Worm (Caenorhabditis elegans) whole organism, young adult: ENCODE results near the gene F02D8.9.
A peak's percentile ranks its signal among the peaks of the same experiment; 100 is the strongest.

ENCODE experiments used
- B0019.2 ChIP-seq: fragments of 200-800 bp; sonication (Bioruptor generic); conservative IDR thresholded peaks from 2 replicates; pipeline ENCODE4 v1.3.6; 2022; ENCODE audit warnings: missing genetic modification reagents, missing genetic modification characterization, missing compliant biosample characterization
- F10E7.11 ChIP-seq: sonication (generic microtip); optimal IDR thresholded peaks from 2 replicates; lab custom pipeline; 2017; ENCODE audit warnings: mild to moderate bottlenecking, missing genetic modification characterization, moderate library complexity, missing compliant biosample characterization
- F39B2.1 ChIP-seq: fragments of 200-800 bp; sonication (Bioruptor generic); IDR thresholded peaks from 2 replicates; pipeline ENCODE4 v1.3.6; 2022; ENCODE audit warnings: missing genetic modification reagents, missing genetic modification characterization, missing compliant biosample characterization
- F49E8.2 ChIP-seq: sonication (generic microtip); optimal IDR thresholded peaks from 3 replicates; lab custom pipeline; 2017; ENCODE audit warnings: missing genetic modification characterization, mild to moderate bottlenecking, missing compliant biosample characterization, antibody characterized with exemption, moderate library complexity; ENCODE audit not compliant: insufficient read depth
- F55B11.4 ChIP-seq: sonication (generic microtip); optimal IDR thresholded peaks from 2 replicates; lab custom pipeline; 2016; ENCODE audit warnings: missing compliant biosample characterization, missing genetic modification characterization, borderline replicate concordance; ENCODE audit not compliant: insufficient read depth
- F57C9.4 ChIP-seq: sonication (generic microtip); optimal IDR thresholded peaks from 2 replicates; lab custom pipeline; 2017; ENCODE audit warnings: mild to moderate bottlenecking, missing genetic modification characterization, missing compliant biosample characterization
- T07F8.4 ChIP-seq: sonication (generic microtip); optimal IDR thresholded peaks from 2 replicates; lab custom pipeline; 2016; ENCODE audit warnings: mild to moderate bottlenecking, missing genetic modification characterization, moderate library complexity, missing compliant biosample characterization
- ZK185.1 ChIP-seq: sonication (generic microtip); optimal IDR thresholded peaks from 2 replicates; lab custom pipeline; 2016; ENCODE audit warnings: mild to moderate bottlenecking, missing genetic modification characterization, missing compliant biosample characterization; ENCODE audit not compliant: poor library complexity, severe bottlenecking
- athp-1 ChIP-seq: sonication (generic microtip); optimal IDR thresholded peaks from 2 replicates; lab custom pipeline; 2017; ENCODE audit warnings: mild to moderate bottlenecking, missing genetic modification characterization, missing compliant biosample characterization
- attf-6 ChIP-seq: fragments of 200-800 bp; sonication (Bioruptor generic); IDR thresholded peaks from 2 replicates; pipeline ENCODE4 v1.3.6; 2022; ENCODE audit warnings: missing genetic modification reagents, missing genetic modification characterization, missing compliant biosample characterization
- bed-1 ChIP-seq: fragments of 200-800 bp; sonication (Bioruptor generic); IDR thresholded peaks from 2 replicates; pipeline ENCODE4 v1.3.6; 2022; ENCODE audit warnings: missing genetic modification reagents, missing genetic modification characterization, missing compliant biosample characterization
- ceh-40 ChIP-seq: fragments of 200-800 bp; sonication (Bioruptor generic); IDR thresholded peaks from 2 replicates; pipeline ENCODE4 v1.3.6; 2022; ENCODE audit warnings: missing genetic modification characterization, missing compliant biosample characterization
- ceh-58 ChIP-seq: fragments of 200-800 bp; sonication (Bioruptor generic); IDR thresholded peaks from 2 replicates; pipeline ENCODE4 v1.3.6; 2022; ENCODE audit warnings: missing genetic modification characterization, missing compliant biosample characterization
- ekl-4 ChIP-seq: fragments of 200-800 bp; sonication (Bioruptor generic); IDR thresholded peaks from 2 replicates; pipeline ENCODE4 v1.3.6; 2022; ENCODE audit warnings: missing genetic modification reagents, missing genetic modification characterization, missing compliant biosample characterization
- gei-17 ChIP-seq: fragments of 200-800 bp; sonication (Bioruptor generic); optimal IDR thresholded peaks from 2 replicates; lab custom pipeline; 2018; ENCODE audit warnings: mild to moderate bottlenecking, missing genetic modification characterization, missing compliant biosample characterization
- hrde-1 ChIP-seq: sonication (generic microtip); optimal IDR thresholded peaks from 2 replicates; lab custom pipeline; 2016; ENCODE audit warnings: missing genetic modification characterization, mild to moderate bottlenecking, missing compliant biosample characterization, moderate library complexity, missing genotype, missing genetic modification reagents, borderline replicate concordance
- hsf-1 ChIP-seq: fragments of 200-800 bp; sonication (Bioruptor generic); IDR thresholded peaks from 2 replicates; pipeline ENCODE4 v1.3.6; 2022; ENCODE audit warnings: missing genetic modification reagents, missing genetic modification characterization, missing compliant biosample characterization
- lin-40 ChIP-seq: sonication (generic microtip); optimal IDR thresholded peaks from 2 replicates; lab custom pipeline; 2016; ENCODE audit warnings: missing genetic modification characterization, mild to moderate bottlenecking, missing compliant biosample characterization, missing genotype, missing genetic modification reagents
- lin-54 ChIP-seq: fragments of 200-800 bp; sonication (Bioruptor generic); optimal IDR thresholded peaks from 2 replicates; lab custom pipeline; 2018; ENCODE audit warnings: mild to moderate bottlenecking, missing genetic modification characterization, missing compliant biosample characterization
- madf-10 ChIP-seq: sonication (generic microtip); optimal IDR thresholded peaks from 2 replicates; lab custom pipeline; 2016; ENCODE audit warnings: mild to moderate bottlenecking, missing genetic modification characterization, missing compliant biosample characterization
- madf-3 ChIP-seq: fragments of 200-800 bp; sonication (Bioruptor generic); IDR thresholded peaks from 2 replicates; pipeline ENCODE4 v1.3.6; 2022; ENCODE audit warnings: missing genetic modification reagents, missing genetic modification characterization, missing compliant biosample characterization
- madf-6 ChIP-seq: fragments of 200-800 bp; sonication (Bioruptor generic); IDR thresholded peaks from 2 replicates; pipeline ENCODE4 v1.3.6; 2022; ENCODE audit warnings: missing genetic modification reagents, missing genetic modification characterization, missing compliant biosample characterization
- mes-4 ChIP-seq: sonication (generic microtip); optimal IDR thresholded peaks from 2 replicates; lab custom pipeline; 2016; ENCODE audit warnings: missing genotype, missing genetic modification characterization, missing compliant biosample characterization
- nhr-179 ChIP-seq: sonication (generic microtip); optimal IDR thresholded peaks from 2 replicates; lab custom pipeline; 2016; ENCODE audit warnings: mild to moderate bottlenecking, missing genetic modification characterization, missing compliant biosample characterization
- nhr-27 ChIP-seq: fragments of 200-800 bp; sonication (Bioruptor generic); optimal IDR thresholded peaks from 2 replicates; lab custom pipeline; 2018; ENCODE audit warnings: mild to moderate bottlenecking, missing genetic modification characterization, moderate library complexity, missing compliant biosample characterization
- nhr-80 ChIP-seq: sonication (generic microtip); optimal IDR thresholded peaks from 2 replicates; lab custom pipeline; 2016; ENCODE audit warnings: missing genetic modification characterization, missing compliant biosample characterization
- pbrm-1 ChIP-seq: fragments of 200-800 bp; sonication (Bioruptor generic); IDR thresholded peaks from 2 replicates; pipeline ENCODE4 v1.3.6; 2022; ENCODE audit warnings: missing genetic modification reagents, missing genetic modification characterization, missing compliant biosample characterization
- rpc-1 ChIP-seq, 2 experiments: fragments of 150-350 bp in 1 of 2; sonication (generic microtip) in 1 of 2; optimal IDR thresholded peaks; 2 replicates each; lab custom pipeline; 2014 to 2018; ENCODE audit warnings: missing biosample characterization in 1 of 2, missing genetic modification characterization in 1 of 2, missing genetic modification reagents in 1 of 2, missing genotype in 1 of 2
- sea-2 ChIP-seq: fragments of 200-800 bp; sonication (Bioruptor generic); IDR thresholded peaks from 2 replicates; pipeline ENCODE4 v1.3.6; 2022; ENCODE audit warnings: missing genetic modification characterization, missing compliant biosample characterization
- snpc-1.1 ChIP-seq: sonication (generic microtip); optimal IDR thresholded peaks from 2 replicates; lab custom pipeline; 2017; ENCODE audit warnings: missing genetic modification characterization, mild to moderate bottlenecking, missing compliant biosample characterization, antibody characterized with exemption, moderate library complexity, missing genotype, missing genetic modification reagents; ENCODE audit not compliant: insufficient read depth
- snpc-1.3 ChIP-seq: sonication (generic microtip); optimal IDR thresholded peaks from 2 replicates; lab custom pipeline; 2017; ENCODE audit warnings: missing genetic modification characterization, mild to moderate bottlenecking, missing compliant biosample characterization, antibody characterized with exemption, moderate library complexity, missing genotype, missing genetic modification reagents; ENCODE audit not compliant: insufficient read depth
- snpc-3.4 ChIP-seq: sonication (generic microtip); optimal IDR thresholded peaks from 2 replicates; lab custom pipeline; 2017; ENCODE audit warnings: missing genetic modification characterization, mild to moderate bottlenecking, missing compliant biosample characterization, antibody characterized with exemption, moderate library complexity, missing genotype, missing genetic modification reagents
- somi-1 ChIP-seq: fragments of 200-800 bp; sonication (Bioruptor generic); optimal IDR thresholded peaks from 2 replicates; lab custom pipeline; 2018; ENCODE audit warnings: mild to moderate bottlenecking, missing genetic modification characterization, missing compliant biosample characterization
- tbp1 ChIP-seq: fragments of 200-800 bp; sonication (Bioruptor generic); optimal IDR thresholded peaks from 2 replicates; lab custom pipeline; 2018; ENCODE audit warnings: mild to moderate bottlenecking, missing genetic modification characterization, missing compliant biosample characterization
- unc-130 ChIP-seq: sonication (generic microtip); optimal IDR thresholded peaks from 2 replicates; lab custom pipeline; 2016; ENCODE audit warnings: missing genetic modification reagents, missing genetic modification characterization, missing compliant biosample characterization
- xnd-1 ChIP-seq: sonication (generic microtip); optimal IDR thresholded peaks from 2 replicates; lab custom pipeline; 2016; ENCODE audit warnings: missing genotype, missing genetic modification reagents, missing genetic modification characterization, missing compliant biosample characterization
- ztf-18 ChIP-seq: sonication (generic microtip); optimal IDR thresholded peaks from 2 replicates; lab custom pipeline; 2016; ENCODE audit warnings: missing genotype, mild to moderate bottlenecking, missing genetic modification characterization, missing compliant biosample characterization
- ztf-25 ChIP-seq: fragments of 200-800 bp; sonication (Bioruptor generic); IDR thresholded peaks from 2 replicates; pipeline ENCODE4 v1.3.6; 2022; ENCODE audit warnings: missing genetic modification reagents, missing genetic modification characterization, missing compliant biosample characterization

The F02D8.9 gene

ce11 chrV:15000055-15000704 lies 44.6 kb upstream of the F02D8.9 start, which contains the start of gene rps-16 (continued):
- no peak for TF ChIP-seq madf-10 (tag; lab: Kevin White, UChicago)
- no peak for TF ChIP-seq ztf-25
- TF ChIP-seq nhr-27: no peak
- TF ChIP-seq F39B2.1 (GFP tag; lab: Robert Waterston, UW): peak; percentile 75; the same call in 1 of the 2 replicates
- TF ChIP-seq T07F8.4 (tag; lab: Kevin White, UChicago): no peak
- peak; percentile 21 for TF ChIP-seq F10E7.11 (tag; lab: Kevin White, UChicago)
- 0 out of 2 replicates have a peak, but pooled peaks have one; percentile 14 for TF ChIP-seq ceh-40

- TF ChIP-seq attf-6 (GFP tag; lab: Robert Waterston, UW) (peak; percentile 53; the same call in 1 of the 2 replicates), madf-6 (GFP tag; lab: Robert Waterston, UW) (peak; percentile 57), mes-4 (tag; lab: Kevin White, UChicago) (peak; percentile 16), lin-40 (tag; lab: Kevin White, UChicago) (no peak), somi-1 (no peak), ztf-18 (tag; lab: Kevin White, UChicago) (no peak), pbrm-1 (GFP tag; lab: Robert Waterston, UW) (peak; percentile 13; the same call in 1 of the 2 replicates), hsf-1 (GFP tag; lab: Robert Waterston, UW) (peak; percentile 5; the same call in 1 of the 2 replicates), nhr-179 (tag; lab: Kevin White, UChicago) (no peak), hrde-1 (tag; lab: Kevin White, UChicago) (peak; percentile 84), athp-1 (tag; lab: Kevin White, UChicago) (peak; percentile 34), snpc-1.1 (peak; percentile 35), F55B11.4 (no peak), F49E8.2 (tag; lab: Kevin White, UChicago) (peak; percentile 68), lin-54 (peak; percentile 25), sea-2 (GFP tag; lab: Robert Waterston, UW) (no peak), ceh-58 (GFP tag; lab: Robert Waterston, UW) (no peak), B0019.2 (GFP tag; lab: Robert Waterston, UW) (no peak), bed-1 (no peak), unc-130 (GFP tag; lab: Kevin White, UChicago) (no peak), ZK185.1 (tag; lab: Kevin White, UChicago) (peak; percentile 7), nhr-80 (tag; lab: Kevin White, UChicago) (no peak), madf-3 (GFP tag; lab: Robert Waterston, UW) (peak; percentile 82; the same call in 1 of the 2 replicates), snpc-3.4 (tag; lab: Kevin White, UChicago) (peak; percentile 50), snpc-1.3 (tag; lab: Kevin White, UChicago) (peak; percentile 54), ceh-40 (0 out of 2 replicates have a peak, but pooled peaks have one; percentile 11), rpc-1 (optimal IDR thresholded peaks at IDR 0.05; lab: Kevin White, UChicago) (no peak), rpc-1 (tag; optimal IDR thresholded peaks at IDR 0.05; lab: Kevin White, UChicago) (no peak), tbp1 (peak; percentile 32), gei-17 (GFP tag; lab: Kevin White, UChicago) (no peak), ekl-4 (GFP tag; lab: Robert Waterston, UW) (peak; percentile 56; the same call in 1 of the 2 replicates), F57C9.4 (tag; lab: Kevin White, UChicago) (no peak), xnd-1 (tag; lab: Kevin White, UChicago) (no peak)
Observed at ce11 chrV:14999485-15000023, 44.0 kb upstream of the F02D8.9 start, which contains the start of gene T01C3.11. TSS of gene T01C3.11 (plus strand) at chrV:14999535.
